Worm (Caenorhabditis elegans): ENCODE data around the gene Y105C5A.1272.

DNA sequence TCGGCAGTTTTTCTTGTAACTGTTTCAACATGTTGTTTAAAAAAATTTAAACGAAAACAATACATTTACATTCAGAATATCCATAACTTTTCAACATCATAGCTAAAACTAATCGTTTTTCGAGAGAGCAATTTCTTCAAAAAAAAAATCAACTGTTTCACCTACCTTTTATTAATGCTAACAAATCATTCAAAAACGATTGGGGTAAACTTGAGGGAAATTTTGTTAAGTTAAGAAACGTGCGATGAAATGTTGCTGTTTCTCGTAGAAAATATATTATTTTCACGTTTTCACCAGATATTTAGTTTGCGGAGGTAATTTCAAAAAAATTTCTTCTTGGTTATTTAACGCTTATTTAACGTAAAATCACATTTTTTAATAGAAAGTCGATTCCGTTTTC, 40.4 kb upstream of the Y105C5A.1272 start:
- TF ChIP-seq mxl-2 (GFP tag; conservative IDR thresholded peaks at IDR 0.05) (no peak), hmg-1.1 (GFP tag; IDR thresholded peaks at IDR 0.05) (no peak), ceh-82 (tag; optimal IDR thresholded peaks at IDR 0.05) (no peak), lin-1 (GFP tag; IDR thresholded peaks at IDR 0.05) (no peak), mep-1 (tag; optimal IDR thresholded peaks at IDR 0.05) (no peak), egl-43 (GFP tag; IDR thresholded peaks at IDR 0.05) (no peak), aly-2 (tag; optimal IDR thresholded peaks at IDR 0.05) (no peak), set-16 (GFP tag; IDR thresholded peaks at IDR 0.05) (no peak), mxl-3 (GFP tag; optimal IDR thresholded peaks at IDR 0.05) (no peak)
